Worm (Caenorhabditis elegans) whole organism, L4 larva: ENCODE measurements around the gene stau-1.
A peak's percentile ranks its signal among the peaks of the same experiment; 100 is the strongest.

ENCODE experiments used
- D1046.2 ChIP-seq: fragments of 200-800 bp; sonication (Bioruptor generic); IDR thresholded peaks from 2 replicates; pipeline ENCODE4 v1.3.6; 2022; ENCODE audit warnings: missing genetic modification characterization, missing compliant biosample characterization
- F44E2.7 ChIP-seq: fragments of 200-800 bp; sonication (Bioruptor generic); IDR thresholded peaks from 2 replicates; pipeline ENCODE4 v2.1.2; 2022; ENCODE audit warnings: missing genetic modification characterization, missing compliant biosample characterization
- T20F7.1 ChIP-seq: fragments of 200-800 bp; sonication (Bioruptor generic); optimal IDR thresholded peaks from 2 replicates; lab custom pipeline; 2018; ENCODE audit warnings: mild to moderate bottlenecking, missing genetic modification characterization, missing compliant biosample characterization
- ZK546.5 ChIP-seq, 2 experiments: sonication (generic microtip); optimal IDR thresholded peaks; 2 replicates each; lab custom pipeline; 2017; ENCODE audit warnings: missing biosample characterization in 2 of 2, missing genetic modification characterization in 2 of 2
- aha-1 ChIP-seq: fragments of 150-350 bp; peaks from one replicate; lab custom pipeline; 2014; ENCODE audit warnings: missing biosample characterization, missing genetic modification characterization
- ceh-32 ChIP-seq: sonication (generic microtip); optimal IDR thresholded peaks from 2 replicates; lab custom pipeline; 2016; ENCODE audit warnings: mild to moderate bottlenecking, missing genetic modification characterization, missing compliant biosample characterization; ENCODE audit not compliant: poor library complexity
- ces-1 ChIP-seq: fragments of 150-350 bp; sonication (generic microtip); optimal IDR thresholded peaks from 4 replicates; lab custom pipeline; 2014; ENCODE audit warnings: missing biosample characterization, missing genetic modification reagents, missing genetic modification characterization
- cey-2 ChIP-seq: sonication (generic microtip); optimal IDR thresholded peaks from 3 replicates; lab custom pipeline; 2017; ENCODE audit warnings: missing genetic modification characterization, mild to moderate bottlenecking, missing compliant biosample characterization, antibody characterized with exemption, borderline replicate concordance; ENCODE audit not compliant: insufficient read depth
- daf-12 ChIP-seq: fragments of 150-350 bp; optimal IDR thresholded peaks from 2 replicates; lab custom pipeline; 2014; ENCODE audit warnings: missing biosample characterization, missing genetic modification reagents, missing genetic modification characterization
- daf-16 ChIP-seq, 3 experiments: sonication (generic microtip); optimal IDR thresholded peaks; 2 replicates each; lab custom pipeline; 2016 to 2017; ENCODE audit warnings: missing genetic modification characterization in 3 of 3, missing genetic modification reagents in 3 of 3, mild to moderate bottlenecking in 2 of 3, missing compliant biosample characterization in 2 of 3, missing biosample characterization in 1 of 3, moderate library complexity in 1 of 3
- daf-19 ChIP-seq: fragments of 200-800 bp; sonication (Bioruptor generic); conservative IDR thresholded peaks from 2 replicates; pipeline ENCODE4 v1.3.6; 2022; ENCODE audit warnings: missing genetic modification characterization, missing compliant biosample characterization
- dpl-1 ChIP-seq: fragments of 150-350 bp; optimal IDR thresholded peaks from 2 replicates; lab custom pipeline; 2014; ENCODE audit warnings: missing biosample characterization, missing genetic modification reagents, missing genetic modification characterization
- dve-1 ChIP-seq: sonication (generic microtip); optimal IDR thresholded peaks from 2 replicates; lab custom pipeline; 2017; ENCODE audit warnings: antibody characterized with exemption, mild to moderate bottlenecking, missing genetic modification characterization, missing compliant biosample characterization; ENCODE audit not compliant: insufficient read depth
- egl-27 ChIP-seq: sonication (generic microtip); optimal IDR thresholded peaks from 3 replicates; lab custom pipeline; 2017; ENCODE audit warnings: missing biosample characterization, missing genetic modification reagents, missing genetic modification characterization
- fkh-10 ChIP-seq: fragments of 150-350 bp; optimal IDR thresholded peaks from 2 replicates; lab custom pipeline; 2014; ENCODE audit warnings: missing biosample characterization, missing genetic modification reagents, missing genetic modification characterization
- hlh-11 ChIP-seq: fragments of 200-800 bp; sonication (Bioruptor generic); optimal IDR thresholded peaks from 2 replicates; lab custom pipeline; 2018; ENCODE audit warnings: mild to moderate bottlenecking, missing genetic modification characterization, missing compliant biosample characterization
- hmg-1.1 ChIP-seq: fragments of 200-800 bp; sonication (Bioruptor generic); IDR thresholded peaks from 2 replicates; pipeline ENCODE4 v1.3.6; 2022; ENCODE audit warnings: missing genetic modification reagents, missing genetic modification characterization, missing compliant biosample characterization
- lir-3 ChIP-seq: sonication (generic microtip); optimal IDR thresholded peaks from 2 replicates; lab custom pipeline; 2016; ENCODE audit warnings: mild to moderate bottlenecking, missing genetic modification characterization, missing compliant biosample characterization
- lsy-2 ChIP-seq, 2 experiments: fragments of 150-350 bp in 1 of 2; sonication (generic microtip) in 1 of 2; optimal IDR thresholded peaks; 2 replicates each; lab custom pipeline; 2014 to 2017; ENCODE audit warnings: missing biosample characterization in 2 of 2, missing genetic modification characterization in 2 of 2
- madf-5 ChIP-seq, 2 experiments: fragments of 200-800 bp; sonication (Bioruptor generic); IDR thresholded peaks; 2 replicates each; pipeline ENCODE4 v1.3.6; 2022; ENCODE audit warnings: missing compliant biosample characterization in 2 of 2, missing genetic modification characterization in 2 of 2
- madf-9 ChIP-seq: fragments of 200-800 bp; sonication (Bioruptor generic); conservative IDR thresholded peaks from 2 replicates; pipeline ENCODE4 v1.3.6; 2022; ENCODE audit warnings: missing genetic modification reagents, missing genetic modification characterization, missing compliant biosample characterization
- mes-2 ChIP-seq: sonication (generic microtip); optimal IDR thresholded peaks from 2 replicates; lab custom pipeline; 2016; ENCODE audit warnings: missing genotype, mild to moderate bottlenecking, missing genetic modification characterization, missing compliant biosample characterization; ENCODE audit not compliant: poor library complexity, severe bottlenecking
- mxl-3 ChIP-seq: fragments of 200-800 bp; sonication (Bioruptor generic); optimal IDR thresholded peaks from 2 replicates; lab custom pipeline; 2018; ENCODE audit warnings: mild to moderate bottlenecking, missing genetic modification characterization, missing compliant biosample characterization
- nhr-102 ChIP-seq: sonication (generic microtip); optimal IDR thresholded peaks from 2 replicates; lab custom pipeline; 2016; ENCODE audit warnings: mild to moderate bottlenecking, missing genetic modification characterization, moderate library complexity, missing compliant biosample characterization
- nhr-41 ChIP-seq: fragments of 200-800 bp; sonication (Bioruptor generic); IDR thresholded peaks from 2 replicates; pipeline ENCODE4 v1.3.6; 2022; ENCODE audit warnings: missing genetic modification reagents, missing genetic modification characterization, missing compliant biosample characterization
- nhr-77 ChIP-seq: fragments of 150-350 bp; optimal IDR thresholded peaks from 2 replicates; lab custom pipeline; 2014; ENCODE audit warnings: missing biosample characterization, missing genetic modification characterization
- pqm-1 ChIP-seq: sonication (generic microtip); optimal IDR thresholded peaks from 2 replicates; lab custom pipeline; 2017; ENCODE audit warnings: missing biosample characterization, missing genetic modification characterization
- set-16 ChIP-seq: fragments of 200-800 bp; sonication (Bioruptor generic); IDR thresholded peaks from 2 replicates; pipeline ENCODE4 v1.3.6; 2022; ENCODE audit warnings: missing genetic modification reagents, missing genetic modification characterization, missing compliant biosample characterization
- skn-1 ChIP-seq: fragments of 150-350 bp; optimal IDR thresholded peaks from 2 replicates; lab custom pipeline; 2014; ENCODE audit warnings: missing biosample characterization, missing genetic modification characterization
- spr-1 ChIP-seq: sonication (generic microtip); optimal IDR thresholded peaks from 2 replicates; lab custom pipeline; 2016; ENCODE audit warnings: mild to moderate bottlenecking, missing genetic modification characterization, missing compliant biosample characterization
- spr-3 ChIP-seq: fragments of 200-800 bp; sonication (Bioruptor generic); optimal IDR thresholded peaks from 2 replicates; lab custom pipeline; 2018; ENCODE audit warnings: mild to moderate bottlenecking, missing genetic modification characterization, missing compliant biosample characterization
- unc-62 ChIP-seq, 3 experiments: fragments of 150-350 bp in 1 of 3; sonication (generic microtip); optimal IDR thresholded peaks in 2 of 3; peaks in 1 of 3; 1 replicate in 1 of 3; 2 replicates in 2 of 3; lab custom pipeline; 2014 to 2017; ENCODE audit warnings: missing biosample characterization in 3 of 3, missing genetic modification characterization in 3 of 3, missing genetic modification reagents in 3 of 3, missing genotype in 1 of 3
- ztf-11 ChIP-seq: fragments of 150-350 bp; optimal IDR thresholded peaks from 2 replicates; lab custom pipeline; 2014; ENCODE audit warnings: missing biosample characterization, missing genetic modification characterization
- ztf-7 ChIP-seq: fragments of 150-350 bp; optimal IDR thresholded peaks from 2 replicates; lab custom pipeline; 2014; ENCODE audit warnings: missing biosample characterization, missing genetic modification characterization

Gene stau-1

ce11 chrX:992650-993403, 42.3 kb downstream of the stau-1 start (continued):
- TF ChIP-seq egl-27 (tag; lab: Kevin White, UChicago) (no peak), dve-1 (tag; lab: Kevin White, UChicago) (no peak), cey-2 (tag; lab: Kevin White, UChicago) (no peak), skn-1 (tag; lab: Kevin White, UChicago) (no peak), spr-1 (peak; percentile 6), spr-3 (GFP tag; lab: Kevin White, UChicago) (no peak), T20F7.1 (GFP tag; lab: Kevin White, UChicago) (no peak), ztf-7 (no peak), pqm-1 (tag; lab: Kevin White, UChicago) (no peak), daf-19 (0 out of 2 replicates have a peak, but pooled peaks have one; percentile 12), ZK546.5 (tag; optimal IDR thresholded peaks at IDR 0.05; lab: Kevin White, UChicago) (no peak), daf-12 (no peak), daf-16 (GFP tag; optimal IDR thresholded peaks at IDR 0.05; lab: Kevin White, UChicago) (peak in 1 of 2 experiments; percentile 14), daf-16 (tag; optimal IDR thresholded peaks at IDR 0.05; lab: Kevin White, UChicago) (no peak), hmg-1.1 (GFP tag; lab: Robert Waterston, UW) (peak; percentile 85), ces-1 (GFP tag; lab: Kevin White, UChicago) (no peak), mes-2 (tag; lab: Kevin White, UChicago) (peak; percentile 12), ceh-32 (tag; lab: Kevin White, UChicago) (peak; percentile 30), lir-3 (tag; lab: Kevin White, UChicago) (no peak), dpl-1 (no peak), madf-5 (GFP tag; IDR thresholded peaks at IDR 0.05; lab: Robert Waterston, UW) (no peak), F44E2.7 (GFP tag; lab: Robert Waterston, UW) (no peak), lsy-2 (tag; optimal IDR thresholded peaks at IDR 0.05; lab: Kevin White, UChicago) (peak in 1 of 2 experiments; percentile 62), nhr-77 (tag; lab: Kevin White, UChicago) (no peak)

- TF ChIP-seq cey-2 (tag; lab: Kevin White, UChicago) (no peak), mxl-3 (no peak)
Measured at ce11 chrX:991274-991673, 43.8 kb downstream of the stau-1 start, which contains the start of the genes C09E10.3 and dgk-1. Gene C09E10.3 (minus strand): TSS chrX:991374. Gene dgk-1 (minus strand): TSS chrX:991456.

- 0 out of 2 replicates have a peak, but pooled peaks have one; percentile 6 for TF ChIP-seq madf-9
- no peak for TF ChIP-seq aha-1 (tag; lab: Kevin White, UChicago)
- peak; percentile 89 for TF ChIP-seq set-16 (GFP tag; lab: Robert Waterston, UW)
- no peak for TF ChIP-seq hlh-11 (tag; lab: Kevin White, UChicago)
- 0 out of 2 replicates have a peak, but pooled peaks have one; percentile 38 for TF ChIP-seq D1046.2 (GFP tag; lab: Robert Waterston, UW)
- TF ChIP-seq dve-1 (tag; lab: Kevin White, UChicago): no peak
- no peak for TF ChIP-seq spr-1
- TF ChIP-seq unc-62 (GFP tag; optimal IDR thresholded peaks at IDR 0.05 in 1 of 2; lab: Kevin White, UChicago): peak in 1 of 2 experiments; percentile 42
- no peak for TF ChIP-seq unc-62 (tag; optimal IDR thresholded peaks at IDR 0.05; lab: Kevin White, UChicago)
- no peak for TF ChIP-seq nhr-41 (GFP tag; lab: Robert Waterston, UW)
- peak; percentile 12 for TF ChIP-seq nhr-102
- no peak for TF ChIP-seq ZK546.5 (tag; optimal IDR thresholded peaks at IDR 0.05; lab: Kevin White, UChicago)
- TF ChIP-seq fkh-10 (GFP tag; lab: Kevin White, UChicago): no peak
- no peak for TF ChIP-seq ztf-11 (tag; lab: Kevin White, UChicago)
Measured at ce11 chrX:986463-986862, 48.6 kb downstream of the stau-1 start.
